Fruit fly (Drosophila melanogaster): Measurements from ENCODE around the gene Las.

Las gene

dm6 chr3L:20402665-20403492, 29.3 kb downstream of the Las start (continued):
- TF ChIP-seq Pdp1 (GFP tag; optimal IDR thresholded peaks at IDR 0.05): peak in 1 of 2 experiments; percentile 8
- peak; percentile 30 for TF ChIP-seq CG4820 (GFP tag; optimal IDR thresholded peaks at IDR 0.05)
- TF ChIP-seq CG12155 (GFP tag; optimal IDR thresholded peaks at IDR 0.05): no peak
- peak; percentile 12 for TF ChIP-seq Lhr (GFP tag; optimal IDR thresholded peaks at IDR 0.05)
- TF ChIP-seq CG34422 (GFP tag; IDR thresholded peaks at IDR 0.05): no peak
- TF ChIP-seq CG13775 (GFP tag; optimal IDR thresholded peaks at IDR 0.05): peak; percentile 45
- TF ChIP-seq unpg (GFP tag; optimal IDR thresholded peaks at IDR 0.05): peak; percentile 27
- no peak for TF ChIP-seq CG11085 (GFP tag; IDR thresholded peaks at IDR 0.05)
- peak; percentile 66 for TF ChIP-seq gcm (GFP tag; optimal IDR thresholded peaks at IDR 0.05)
- TF ChIP-seq Usf (GFP tag; optimal IDR thresholded peaks at IDR 0.05): peak; percentile 44
- 0 out of 2 replicates have a peak, but pooled peaks have one; percentile 39 for TF ChIP-seq amos (GFP tag; IDR thresholded peaks at IDR 0.05; ENCODE audit: partially characterized antibody)
- peak in 1 of 3 experiments; percentile 10 for TF ChIP-seq Stat92E (GFP tag; optimal IDR thresholded peaks at IDR 0.05)
- no peak for TF ChIP-seq slou (GFP tag; optimal IDR thresholded peaks at IDR 0.05)
- peak; percentile 44 for TF ChIP-seq nmo (GFP tag; optimal IDR thresholded peaks at IDR 0.05)
- peak; percentile 72 for TF ChIP-seq CG10267 (tag; optimal IDR thresholded peaks at IDR 0.05)
- no peak for TF ChIP-seq prd (optimal IDR thresholded peaks at IDR 0.05)
- TF ChIP-seq prd (GFP tag; IDR thresholded peaks at IDR 0.05): peak; percentile 84
- peak; percentile 72 for TF ChIP-seq CG18262 (tag; optimal IDR thresholded peaks at IDR 0.05)
- TF ChIP-seq sim (GFP tag; IDR thresholded peaks at IDR 0.05): no peak
- peak; percentile 7 for TF ChIP-seq CG1233 (GFP tag; optimal IDR thresholded peaks at IDR 0.05)
- peak; percentile 39 for TF ChIP-seq Ssrp (tag; optimal IDR thresholded peaks at IDR 0.05)
- peak; percentile 75 for TF ChIP-seq zfh1 (GFP tag; IDR thresholded peaks at IDR 0.05)
- peak; percentile 76 for TF ChIP-seq Neu2 (GFP tag; optimal IDR thresholded peaks at IDR 0.05; ENCODE audit: borderline replicate concordance)
- TF ChIP-seq CG17328 (GFP tag; IDR thresholded peaks at IDR 0.05): peak; percentile 49; the same call in 1 of the 2 replicates
- 0 out of 3 replicates have a peak, but pooled peaks have one; percentile 27 for TF ChIP-seq CG11695 (GFP tag; IDR thresholded peaks at IDR 0.05)
- peak in 1 of 2 experiments; percentile 60 for TF ChIP-seq eve (GFP tag; optimal IDR thresholded peaks at IDR 0.05)
- TF ChIP-seq CG1603 (tag; optimal IDR thresholded peaks at IDR 0.05): peak; percentile 26
- TF ChIP-seq corto (GFP tag; optimal IDR thresholded peaks at IDR 0.05): peak; percentile 57
- TF ChIP-seq CG11456 (GFP tag; IDR thresholded peaks at IDR 0.05): no peak
- peak; percentile 66 for TF ChIP-seq CG2116 (GFP tag; optimal IDR thresholded peaks at IDR 0.05)
- TF ChIP-seq da (GFP tag; optimal IDR thresholded peaks at IDR 0.05): peak; percentile 90
- TF ChIP-seq HmgD (GFP tag; optimal IDR thresholded peaks at IDR 0.05): no peak
- peak; percentile 39 for TF ChIP-seq Hsf (GFP tag; optimal IDR thresholded peaks at IDR 0.05)
- TF ChIP-seq kni (GFP tag; optimal IDR thresholded peaks at IDR 0.05): peak; percentile 79
- peak; percentile 73 for TF ChIP-seq CG14710 (tag; optimal IDR thresholded peaks at IDR 0.05)
- TF ChIP-seq Dip2 (GFP tag; IDR thresholded peaks at IDR 0.05): no peak
- TF ChIP-seq CG6254 (GFP tag; optimal IDR thresholded peaks at IDR 0.05): peak; percentile 37
- TF ChIP-seq CG17361 (GFP tag; IDR thresholded peaks at IDR 0.05): peak; percentile 28; the same call in 1 of the 3 replicates
- TF ChIP-seq CG10462 (GFP tag; optimal IDR thresholded peaks at IDR 0.05): no peak
- peak; percentile 15 for TF ChIP-seq CG6813 (GFP tag; optimal IDR thresholded peaks at IDR 0.05)
- TF ChIP-seq ac (GFP tag; optimal IDR thresholded peaks at IDR 0.05): peak; percentile 99
- TF ChIP-seq CG12391 (tag; optimal IDR thresholded peaks at IDR 0.05): peak; percentile 60
- TF ChIP-seq dpn (GFP tag; optimal IDR thresholded peaks at IDR 0.05): peak in 1 of 2 experiments; percentile 5
- TF ChIP-seq Trl (optimal IDR thresholded peaks at IDR 0.05): no peak
- peak; percentile 7 for TF ChIP-seq Trl (GFP tag; optimal IDR thresholded peaks at IDR 0.05)
- TF ChIP-seq esg (GFP tag; conservative IDR thresholded peaks at IDR 0.05): 0 out of 2 replicates have a peak, but pooled peaks have one; percentile 10
- TF ChIP-seq sc (optimal IDR thresholded peaks at IDR 0.05): no peak
- TF ChIP-seq sc (GFP tag; optimal IDR thresholded peaks at IDR 0.05): peak; percentile 50

Measured in whole organism, embryonic.